Worm (Caenorhabditis elegans): ENCODE results near the gene chil-2.

chil-2 gene

DNA sequence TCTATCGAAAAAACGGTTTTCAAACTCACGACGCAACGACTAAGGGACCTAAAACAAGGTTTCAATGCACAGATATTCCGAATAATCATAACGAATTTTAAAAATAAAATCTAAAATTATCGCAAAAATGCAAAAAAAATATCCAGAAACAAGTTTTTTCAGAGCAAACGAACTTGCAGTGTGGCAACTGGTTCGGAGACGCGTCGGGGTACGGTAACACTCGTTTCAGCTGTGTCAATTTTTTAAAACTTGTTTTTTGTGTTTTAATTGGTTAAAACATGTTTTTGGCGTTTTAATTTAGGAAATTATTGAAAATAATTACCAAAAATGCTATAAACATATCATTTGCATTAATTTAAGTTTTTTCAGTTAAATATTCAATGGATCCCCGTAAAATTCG is 18.0 kb upstream of the chil-2 start, which contains the start of gene C08H9.16:
TSS of gene C08H9.16 (plus strand) at position 370 of the 400 bp plus-strand sequence.
- TF ChIP-seq nhr-43 (tag; optimal IDR thresholded peaks at IDR 0.05; ENCODE audit: poor library complexity, severe bottlenecking) (peak; percentile 37), pha-4 (tag; optimal IDR thresholded peaks at IDR 0.05) (peak; percentile 78), lin-39 (tag; optimal IDR thresholded peaks at IDR 0.05) (peak; percentile 14), jun-1 (tag; optimal IDR thresholded peaks at IDR 0.05) (no peak), ztf-4 (tag; optimal IDR thresholded peaks at IDR 0.05) (no peak), nhr-77 (tag; optimal IDR thresholded peaks at IDR 0.05) (peak; percentile 17), hmg-11 (tag; optimal IDR thresholded peaks at IDR 0.05) (peak; percentile 52), egl-5 (tag; optimal IDR thresholded peaks at IDR 0.05) (peak; percentile 9), egl-27 (tag; optimal IDR thresholded peaks at IDR 0.05) (no peak), nfya-1 (tag; optimal IDR thresholded peaks at IDR 0.05; ENCODE audit: insufficient read depth) (peak; percentile 97), nhr-23 (tag; optimal IDR thresholded peaks at IDR 0.05) (peak; percentile 87), ceh-28 (tag; optimal IDR thresholded peaks at IDR 0.05) (peak; percentile 14), snpc-4 (tag; optimal IDR thresholded peaks at IDR 0.05) (peak; percentile 69), nhr-25 (tag; optimal IDR thresholded peaks at IDR 0.05) (peak; percentile 26), elt-2 (tag; optimal IDR thresholded peaks at IDR 0.05) (peak; percentile 21), R02D3.7 (tag; optimal IDR thresholded peaks at IDR 0.05) (peak; percentile 28), nhr-12 (tag; optimal IDR thresholded peaks at IDR 0.05) (no peak), lin-15B (tag; optimal IDR thresholded peaks at IDR 0.05) (peak; percentile 52)

DNA sequence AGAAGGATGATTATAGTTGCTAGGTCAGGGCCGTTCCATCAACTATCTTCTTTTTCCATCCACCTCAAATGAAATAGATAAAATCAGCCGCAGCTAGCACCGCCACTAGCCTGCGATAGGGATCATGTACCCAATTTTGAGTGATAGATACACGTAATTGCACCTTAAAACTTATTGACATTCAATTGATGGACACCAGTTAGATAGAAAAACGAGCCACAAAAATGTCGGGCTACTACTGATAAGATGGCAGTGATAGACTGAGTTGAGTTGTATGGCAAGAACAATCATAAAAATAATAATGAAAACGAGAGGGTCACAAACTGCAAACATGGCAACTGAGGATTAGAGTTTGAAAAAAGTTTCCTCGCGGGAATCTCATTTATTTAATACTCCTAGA is 17.4 kb upstream of the chil-2 start:
- TF ChIP-seq pha-4 (tag; optimal IDR thresholded peaks at IDR 0.05) (no peak), nhr-23 (tag; optimal IDR thresholded peaks at IDR 0.05) (peak; percentile 2), nfya-1 (tag; optimal IDR thresholded peaks at IDR 0.05; ENCODE audit: insufficient read depth) (no peak), unc-39 (tag; optimal IDR thresholded peaks at IDR 0.05) (no peak), elt-1 (tag; optimal IDR thresholded peaks at IDR 0.05) (peak; percentile 91), nhr-12 (tag; optimal IDR thresholded peaks at IDR 0.05) (no peak), elt-2 (tag; optimal IDR thresholded peaks at IDR 0.05) (peak; percentile 75), pqm-1 (tag; optimal IDR thresholded peaks at IDR 0.05) (peak; percentile 48)

DNA sequence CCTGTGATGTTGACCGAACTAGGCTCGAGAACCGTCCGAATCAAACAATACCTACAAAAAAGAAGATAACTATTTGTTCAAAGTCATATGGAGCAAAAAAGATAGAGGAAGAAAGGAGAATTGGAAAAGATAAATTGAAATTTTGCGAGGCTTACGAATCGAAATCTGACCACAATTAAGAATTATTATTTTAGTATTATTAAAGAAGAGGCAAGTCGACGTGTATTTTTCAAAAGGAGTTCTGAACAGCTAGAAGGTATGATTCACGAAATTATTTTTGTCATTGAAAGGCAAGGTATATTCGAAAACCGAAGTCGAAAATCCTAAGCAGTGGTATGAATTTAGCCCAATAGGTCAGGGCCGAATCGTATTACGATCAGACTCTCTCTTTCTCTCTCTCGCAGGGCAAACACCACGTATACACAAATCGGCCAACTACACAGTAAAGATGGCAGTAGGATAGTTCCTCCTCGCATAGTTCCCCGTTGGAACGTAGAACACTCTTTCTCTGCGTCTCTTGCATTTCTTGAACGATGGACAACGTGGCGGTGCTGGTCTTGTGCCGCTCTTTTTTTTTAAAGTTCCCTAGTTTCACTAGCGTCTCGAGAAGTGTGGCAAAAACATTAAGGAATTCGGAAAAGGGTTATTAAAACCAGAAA is 16.8 kb upstream of the chil-2 start, which contains the start of gene vgln-1:
TSS of gene vgln-1 (minus strand) at position 51 of the 659 bp plus-strand sequence.
- TF ChIP-seq nhr-23 (tag; optimal IDR thresholded peaks at IDR 0.05) (peak; percentile 61), pha-4 (tag; optimal IDR thresholded peaks at IDR 0.05) (peak; percentile 69), daf-12 (tag; optimal IDR thresholded peaks at IDR 0.05) (no peak), lin-15B (tag; optimal IDR thresholded peaks at IDR 0.05) (no peak), nhr-237 (tag; optimal IDR thresholded peaks at IDR 0.05) (no peak), nhr-43 (tag; optimal IDR thresholded peaks at IDR 0.05; ENCODE audit: poor library complexity, severe bottlenecking) (no peak), ceh-82 (tag; optimal IDR thresholded peaks at IDR 0.05) (no peak), egl-27 (tag; optimal IDR thresholded peaks at IDR 0.05) (no peak), hmg-11 (tag; optimal IDR thresholded peaks at IDR 0.05) (peak; percentile 1), R02D3.7 (tag; optimal IDR thresholded peaks at IDR 0.05) (no peak), unc-62 (GFP tag; optimal IDR thresholded peaks at IDR 0.05) (no peak), mdl-1 (tag; optimal IDR thresholded peaks at IDR 0.05) (no peak), elt-3 (tag; optimal IDR thresholded peaks at IDR 0.05) (no peak), fos-1 (tag; optimal IDR thresholded peaks at IDR 0.05) (no peak), zag-1 (tag; optimal IDR thresholded peaks at IDR 0.05) (no peak), ceh-9 (tag; optimal IDR thresholded peaks at IDR 0.05) (no peak), tbx-2 (tag; optimal IDR thresholded peaks at IDR 0.05) (no peak), elt-2 (tag; optimal IDR thresholded peaks at IDR 0.05) (no peak), unc-39 (tag; optimal IDR thresholded peaks at IDR 0.05) (no peak), aly-2 (tag; optimal IDR thresholded peaks at IDR 0.05) (no peak), nhr-25 (tag; optimal IDR thresholded peaks at IDR 0.05) (peak; percentile 55), fkh-2 (tag; optimal IDR thresholded peaks at IDR 0.05) (no peak)

DNA sequence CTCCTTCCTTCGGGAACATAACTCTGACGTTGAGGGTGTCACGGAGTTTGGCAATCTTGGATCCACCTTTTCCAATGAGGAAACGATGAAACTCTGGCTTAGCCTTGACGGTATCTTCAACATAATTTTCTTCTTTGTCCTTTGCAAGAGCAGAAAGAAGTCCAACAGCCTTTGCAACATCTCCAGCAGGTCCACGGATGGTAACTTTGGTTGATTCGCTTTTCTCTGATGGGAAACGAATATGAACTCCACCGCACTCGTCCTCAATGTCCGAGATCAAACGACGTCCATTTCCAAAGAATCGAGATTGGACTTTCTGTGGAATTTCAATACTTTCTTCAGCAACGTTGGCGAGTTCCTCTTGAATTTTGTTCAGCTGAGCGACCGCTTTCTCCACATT is 14.1 kb upstream of the chil-2 start:
- TF ChIP-seq daf-12 (tag; optimal IDR thresholded peaks at IDR 0.05), result no peak
- TF ChIP-seq ztf-11 (tag; optimal IDR thresholded peaks at IDR 0.05), result no peak
- no peak for TF ChIP-seq nhr-12 (tag; optimal IDR thresholded peaks at IDR 0.05)
- TF ChIP-seq lin-39 (tag; optimal IDR thresholded peaks at IDR 0.05), result no peak

Data from whole organism, L3 larva.